Fruit fly (Drosophila melanogaster) whole organism, prepupa: ENCODE results near the gene CG33303.

ENCODE experiments used
- Blimp-1 ChIP-seq: fragments of 200-800 bp; sonication (Bioruptor generic); optimal IDR thresholded peaks from 3 replicates; lab custom pipeline; 2017; ENCODE audit warnings: missing biosample characterization, missing genetic modification characterization, mild to moderate bottlenecking, moderate library complexity, missing genetic modification reagents
- CG10631 ChIP-seq: fragments of 200-800 bp; sonication (Bioruptor generic); optimal IDR thresholded peaks from 2 replicates; lab custom pipeline; 2016; ENCODE audit warnings: missing biosample characterization, missing genetic modification characterization
- CG10669 ChIP-seq: fragments of 200-800 bp; sonication (Bioruptor generic); optimal IDR thresholded peaks from 3 replicates; lab custom pipeline; 2018; ENCODE audit warnings: missing biosample characterization, mild to moderate bottlenecking, missing genetic modification characterization, moderate library complexity
- CG11294 ChIP-seq: fragments of 200-800 bp; sonication (Bioruptor generic); IDR thresholded peaks from 2 replicates; pipeline ENCODE4 v1.3.6; 2022; ENCODE audit warnings: missing biosample characterization, missing genetic modification characterization
- CG11762 ChIP-seq: fragments of 200-800 bp; sonication (Bioruptor generic); optimal IDR thresholded peaks from 3 replicates; lab custom pipeline; 2016; ENCODE audit warnings: missing biosample characterization, missing genetic modification characterization; ENCODE audit not compliant: insufficient read depth
- CG15336 ChIP-seq: fragments of 200-800 bp; sonication (Bioruptor generic); IDR thresholded peaks from 2 replicates; pipeline ENCODE4 v1.3.6; 2022; ENCODE audit warnings: missing biosample characterization, missing genetic modification characterization
- CG1621 ChIP-seq: fragments of 200-800 bp; sonication (Bioruptor generic); optimal IDR thresholded peaks from 3 replicates; lab custom pipeline; 2018; ENCODE audit warnings: missing biosample characterization, mild to moderate bottlenecking, missing genetic modification characterization
- CG16779 ChIP-seq: fragments of 200-800 bp; sonication (Bioruptor generic); optimal IDR thresholded peaks from 3 replicates; lab custom pipeline; 2017; ENCODE audit warnings: missing biosample characterization, mild to moderate bottlenecking, missing genetic modification characterization
- CG3032 ChIP-seq: fragments of 200-800 bp; optimal IDR thresholded peaks from 2 replicates; lab custom pipeline; 2019; ENCODE audit warnings: missing biosample characterization, mild to moderate bottlenecking, missing genetic modification characterization, moderate library complexity
- CG34406 ChIP-seq: fragments of 200-800 bp; sonication (Bioruptor generic); optimal IDR thresholded peaks from 3 replicates; lab custom pipeline; 2016; ENCODE audit warnings: missing biosample characterization, missing genetic modification characterization
- CG4318 ChIP-seq: fragments of 200-800 bp; sonication (Bioruptor generic); optimal IDR thresholded peaks from 3 replicates; lab custom pipeline; 2017; ENCODE audit warnings: missing biosample characterization, mild to moderate bottlenecking, missing genetic modification characterization
- CG6163 ChIP-seq: fragments of 200-800 bp; sonication (Bioruptor generic); IDR thresholded peaks from 3 replicates; pipeline ENCODE4 v1.3.6; 2022; ENCODE audit warnings: missing biosample characterization, missing genetic modification characterization
- CG6792 ChIP-seq: fragments of 200-800 bp; sonication (Bioruptor generic); optimal IDR thresholded peaks from 3 replicates; lab custom pipeline; 2016; ENCODE audit warnings: missing biosample characterization, missing genetic modification characterization
- CG6808 ChIP-seq: fragments of 200-800 bp; sonication (Bioruptor generic); optimal IDR thresholded peaks from 3 replicates; lab custom pipeline; 2017; ENCODE audit warnings: missing biosample characterization, missing genetic modification characterization, mild to moderate bottlenecking, moderate library complexity, missing genetic modification reagents
- CG6854 ChIP-seq: fragments of 200-800 bp; sonication (Bioruptor generic); optimal IDR thresholded peaks from 2 replicates; lab custom pipeline; 2017; ENCODE audit warnings: missing biosample characterization, mild to moderate bottlenecking, missing genetic modification characterization
- CG8119 ChIP-seq: fragments of 200-800 bp; sonication (Bioruptor generic); IDR thresholded peaks from 3 replicates; pipeline ENCODE4 v1.3.6; 2022; ENCODE audit warnings: missing biosample characterization, missing genetic modification characterization
- CG8632 ChIP-seq: fragments of 200-800 bp; sonication (Bioruptor generic); optimal IDR thresholded peaks from 3 replicates; lab custom pipeline; 2016; ENCODE audit warnings: missing biosample characterization, missing genetic modification characterization
- CG9139 ChIP-seq: fragments of 200-800 bp; sonication (Bioruptor generic); optimal IDR thresholded peaks from 3 replicates; lab custom pipeline; 2017; ENCODE audit warnings: missing biosample characterization, mild to moderate bottlenecking, missing genetic modification characterization
- Eip78C ChIP-seq: fragments of 200-800 bp; sonication (Bioruptor generic); peaks from one replicate; lab custom pipeline; 2016; ENCODE audit warnings: missing biosample characterization, missing genetic modification characterization
- Eip93F ChIP-seq: fragments of 200-800 bp; sonication (Bioruptor generic); optimal IDR thresholded peaks from 2 replicates; lab custom pipeline; 2016; ENCODE audit warnings: missing biosample characterization, mild to moderate bottlenecking, missing genetic modification characterization
- Ets96B ChIP-seq: fragments of 200-800 bp; optimal IDR thresholded peaks from 2 replicates; lab custom pipeline; 2019; ENCODE audit warnings: missing biosample characterization, mild to moderate bottlenecking, missing genetic modification characterization, moderate library complexity
- Gug ChIP-seq: fragments of 200-800 bp; sonication (Bioruptor generic); IDR thresholded peaks from 2 replicates; pipeline ENCODE4 v1.3.6; 2022; ENCODE audit warnings: missing biosample characterization, missing genetic modification characterization
- Met ChIP-seq: fragments of 200-800 bp; sonication (Bioruptor generic); optimal IDR thresholded peaks from 3 replicates; lab custom pipeline; 2016; ENCODE audit warnings: missing biosample characterization, missing genetic modification characterization
- OdsH ChIP-seq: fragments of 200-800 bp; sonication (Bioruptor generic); optimal IDR thresholded peaks from 3 replicates; lab custom pipeline; 2016; ENCODE audit warnings: missing biosample characterization, missing genetic modification characterization
- Smox ChIP-seq: fragments of 200-800 bp; sonication (Bioruptor generic); optimal IDR thresholded peaks from 3 replicates; lab custom pipeline; 2016; ENCODE audit warnings: missing biosample characterization, missing genetic modification characterization
- Sox102F ChIP-seq: fragments of 200-800 bp; sonication (Bioruptor generic); optimal IDR thresholded peaks from 2 replicates; lab custom pipeline; 2016; ENCODE audit warnings: missing biosample characterization, mild to moderate bottlenecking, missing genetic modification characterization
- achi ChIP-seq: fragments of 200-800 bp; sonication (Bioruptor generic); optimal IDR thresholded peaks from 3 replicates; lab custom pipeline; 2016; ENCODE audit warnings: missing biosample characterization, missing genetic modification characterization
- cyc ChIP-seq: fragments of 200-800 bp; sonication (Bioruptor generic); optimal IDR thresholded peaks from 3 replicates; lab custom pipeline; 2016; ENCODE audit warnings: missing biosample characterization, missing genetic modification characterization
- dac ChIP-seq: fragments of 200-800 bp; sonication (Bioruptor generic); optimal IDR thresholded peaks from 2 replicates; lab custom pipeline; 2017; ENCODE audit warnings: missing biosample characterization, mild to moderate bottlenecking, missing genetic modification characterization
- dsx ChIP-seq: fragments of 200-800 bp; optimal IDR thresholded peaks from 3 replicates; lab custom pipeline; 2019; ENCODE audit warnings: missing biosample characterization, mild to moderate bottlenecking, missing genetic modification characterization, moderate library complexity; ENCODE audit not compliant: poor library complexity, severe bottlenecking
- esn ChIP-seq: fragments of 200-800 bp; sonication (Bioruptor generic); optimal IDR thresholded peaks from 2 replicates; lab custom pipeline; 2016; ENCODE audit warnings: missing biosample characterization, mild to moderate bottlenecking, missing genetic modification characterization, moderate library complexity
- fd85E ChIP-seq: fragments of 200-800 bp; sonication (Bioruptor generic); optimal IDR thresholded peaks from 3 replicates; lab custom pipeline; 2016; ENCODE audit warnings: missing biosample characterization, missing genetic modification characterization
- fkh ChIP-seq: fragments of 200-800 bp; sonication (Bioruptor generic); optimal IDR thresholded peaks from 3 replicates; lab custom pipeline; 2017; ENCODE audit warnings: missing biosample characterization, mild to moderate bottlenecking, missing genetic modification characterization, moderate library complexity
- lz ChIP-seq: fragments of 200-800 bp; sonication (Bioruptor generic); optimal IDR thresholded peaks from 3 replicates; lab custom pipeline; 2016; ENCODE audit warnings: missing biosample characterization, missing genetic modification characterization
- net ChIP-seq: fragments of 200-800 bp; sonication (Bioruptor generic); optimal IDR thresholded peaks from 3 replicates; lab custom pipeline; 2016; ENCODE audit warnings: missing biosample characterization, missing genetic modification characterization
- pdm3 ChIP-seq: fragments of 200-800 bp; sonication (Bioruptor generic); optimal IDR thresholded peaks from 3 replicates; lab custom pipeline; 2016; ENCODE audit warnings: missing biosample characterization, missing genetic modification characterization
- salr ChIP-seq, 2 experiments: fragments of 200-800 bp; sonication (Bioruptor generic); optimal IDR thresholded peaks; 3 replicates each; lab custom pipeline; 2016 to 2018; ENCODE audit warnings: missing biosample characterization in 2 of 2, missing genetic modification characterization in 2 of 2, mild to moderate bottlenecking in 1 of 2
- spab ChIP-seq: fragments of 200-800 bp; sonication (Bioruptor generic); optimal IDR thresholded peaks from 2 replicates; lab custom pipeline; 2017; ENCODE audit warnings: missing biosample characterization, mild to moderate bottlenecking, missing genetic modification characterization, missing genetic modification reagents

Gene CG33303

DNA sequence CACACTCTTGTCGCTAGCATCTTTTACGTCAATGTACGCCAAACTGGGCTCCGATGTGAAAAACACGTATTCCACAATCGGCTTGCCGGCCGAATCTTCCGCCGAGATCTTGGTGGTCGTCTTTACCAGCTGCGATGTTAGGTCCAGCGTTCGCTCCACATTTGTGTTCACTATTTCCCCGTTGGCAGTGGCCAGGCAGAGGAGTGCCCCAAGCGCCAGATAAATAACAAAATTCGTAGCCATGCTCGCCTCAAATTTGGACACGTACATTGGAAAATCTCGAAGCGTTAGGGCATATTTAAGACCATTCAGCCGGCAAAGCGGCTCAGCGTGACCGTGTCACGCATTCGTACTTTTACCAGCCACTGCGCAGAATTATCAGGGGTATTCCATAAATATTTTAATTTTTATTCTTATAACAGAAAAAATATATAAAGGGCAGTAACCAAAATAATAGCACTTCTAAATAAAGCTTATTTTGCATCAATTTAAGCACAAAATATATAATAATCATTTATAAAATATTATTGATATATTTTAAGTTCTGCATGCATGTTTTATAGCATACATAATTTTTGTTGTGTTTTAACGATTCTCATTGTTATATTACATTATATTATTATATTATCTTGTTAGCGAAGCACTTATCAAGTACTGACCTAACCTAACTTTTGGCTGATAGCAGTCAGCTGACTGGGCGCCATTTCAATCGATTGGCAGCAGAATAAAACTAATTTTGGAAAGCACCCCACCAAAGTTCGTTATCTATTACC, at the start of gene CG33303, which contains the start of gene dpr19:
Gene CG33303, minus strand, starts transcription at position 294 of the 773 bp plus-strand sequence.
Gene dpr19, plus strand, starts transcription at position 705 of the 773 bp plus-strand sequence.
- TF ChIP-seq CG15336 (GFP tag; lab: Robert Waterston, UW) = peak; percentile 79
- TF ChIP-seq CG16779 = no peak
- TF ChIP-seq OdsH (GFP tag; lab: Kevin White, UChicago) = no peak
- TF ChIP-seq CG9139 (GFP tag; lab: Kevin White, UChicago) = no peak
- peak; percentile 22; the same call in 1 of the 2 replicates for TF ChIP-seq Gug (GFP tag; lab: Robert Waterston, UW)
- no peak for TF ChIP-seq dac (GFP tag; lab: Kevin White, UChicago)
- peak; percentile 37 for TF ChIP-seq CG6792 (GFP tag; lab: Kevin White, UChicago)
- peak; percentile 46 for TF ChIP-seq CG10631 (GFP tag; lab: Kevin White, UChicago)
- peak; percentile 70 for TF ChIP-seq Eip78C (GFP tag; lab: Kevin White, UChicago)
- TF ChIP-seq dsx (GFP tag; lab: Kevin White, UChicago) = peak; percentile 36
- peak; percentile 65 for TF ChIP-seq CG3032 (tag; lab: Kevin White, UChicago)
- TF ChIP-seq CG6854 (GFP tag; lab: Kevin White, UChicago) = peak; percentile 43
- peak; percentile 51 for TF ChIP-seq CG34406 (GFP tag; lab: Kevin White, UChicago)
- TF ChIP-seq achi (GFP tag; lab: Kevin White, UChicago) = peak; percentile 8
- TF ChIP-seq Ets96B (tag; lab: Kevin White, UChicago) = peak; percentile 60
- peak; percentile 24 for TF ChIP-seq CG6808 (GFP tag; lab: Kevin White, UChicago)
- TF ChIP-seq CG1621 (tag; lab: Kevin White, UChicago) = no peak
- peak; percentile 49 for TF ChIP-seq esn (GFP tag; lab: Kevin White, UChicago)
- peak; percentile 7 for TF ChIP-seq CG10669 (GFP tag; lab: Kevin White, UChicago)
- peak; percentile 67; the same call in 2 of the 3 replicates for TF ChIP-seq CG8119

dm6 chr2L:10422643-10423606, 47.4 kb upstream of the CG33303 start, which contains the start of the genes pie and Wdfy2:
TSS of gene pie (minus strand) at chr2L:10422780.
TSS of gene Wdfy2 (plus strand) at chr2L:10423291.
- TF ChIP-seq Met (GFP tag; lab: Kevin White, UChicago) (no peak), dac (GFP tag; lab: Kevin White, UChicago) (no peak), Sox102F (GFP tag; lab: Kevin White, UChicago) (no peak), CG11762 (GFP tag; lab: Kevin White, UChicago) (no peak), cyc (GFP tag; lab: Kevin White, UChicago) (peak; percentile 6), CG11294 (GFP tag; lab: Robert Waterston, UW) (no peak), CG16779 (no peak), CG6163 (no peak), CG8119 (no peak), fkh (no peak), salr (GFP tag; optimal IDR thresholded peaks at IDR 0.05; lab: Kevin White, UChicago) (no peak), Blimp-1 (no peak), CG3032 (tag; lab: Kevin White, UChicago) (peak; percentile 21)

DNA sequence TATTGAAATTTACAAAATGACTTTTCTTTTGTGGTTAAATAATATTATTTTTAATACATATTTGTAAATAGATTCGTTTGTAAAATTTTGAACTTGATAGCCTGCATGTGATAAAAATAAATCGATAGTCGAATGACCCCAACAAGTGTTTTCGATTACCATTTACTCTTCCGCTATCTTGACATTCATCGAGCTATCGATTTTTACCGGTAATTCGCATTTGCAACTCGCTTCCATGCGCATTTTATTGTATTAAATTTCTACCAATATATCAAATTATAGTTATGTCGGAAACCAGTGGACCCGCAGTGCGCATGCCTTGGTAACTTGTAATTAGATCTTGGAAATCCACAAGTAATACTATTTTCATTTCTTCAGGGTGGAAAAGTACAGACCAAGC, 43.4 kb upstream of the CG33303 start, which contains the start of gene RfC3:
Gene RfC3, plus strand, starts transcription at position 210 of the 400 bp plus-strand sequence.
- TF ChIP-seq CG11294 (GFP tag; lab: Robert Waterston, UW) (no peak), CG8632 (GFP tag; lab: Kevin White, UChicago) (no peak), Eip93F (GFP tag; lab: Kevin White, UChicago) (no peak), lz (GFP tag; lab: Kevin White, UChicago) (no peak), pdm3 (no peak), net (no peak), fd85E (no peak), CG1621 (tag; lab: Kevin White, UChicago) (no peak), Blimp-1 (no peak), spab (no peak), CG16779 (no peak), CG9139 (GFP tag; lab: Kevin White, UChicago) (no peak), CG4318 (GFP tag; lab: Kevin White, UChicago) (no peak), dsx (GFP tag; lab: Kevin White, UChicago) (no peak), CG6854 (GFP tag; lab: Kevin White, UChicago) (no peak), Smox (GFP tag; lab: Kevin White, UChicago) (no peak), CG11762 (GFP tag; lab: Kevin White, UChicago) (no peak), OdsH (GFP tag; lab: Kevin White, UChicago) (no peak)
